Fruit fly (Drosophila melanogaster) whole organism, embryonic: Measurements from ENCODE around the gene CG11089.

ENCODE experiments used
- CG11504 ChIP-seq: fragments of 200-800 bp; sonication (Bioruptor generic); optimal IDR thresholded peaks from 3 replicates; lab custom pipeline; 2019; ENCODE audit warnings: missing biosample characterization, mild to moderate bottlenecking, missing genetic modification characterization, moderate library complexity
- CG11695 ChIP-seq: fragments of 200-800 bp; sonication (Bioruptor generic); IDR thresholded peaks from 3 replicates; pipeline ENCODE4 v1.3.6; 2022; ENCODE audit warnings: missing biosample characterization, missing genetic modification characterization
- CG12236 ChIP-seq: fragments of 200-800 bp; sonication (Bioruptor generic); optimal IDR thresholded peaks from 2 replicates; lab custom pipeline; 2016; ENCODE audit warnings: missing biosample characterization, missing genetic modification characterization
- CG17186 ChIP-seq: fragments of 200-800 bp; sonication (Bioruptor generic); optimal IDR thresholded peaks from 3 replicates; lab custom pipeline; 2017; ENCODE audit warnings: missing biosample characterization, missing genetic modification reagents, missing genetic modification characterization
- CG17361 ChIP-seq: fragments of 200-800 bp; sonication (Bioruptor generic); IDR thresholded peaks from 3 replicates; pipeline ENCODE4 v1.3.6; 2022; ENCODE audit warnings: missing biosample characterization, missing genetic modification characterization
- CG17912 ChIP-seq: fragments of 200-800 bp; sonication (Bioruptor generic); optimal IDR thresholded peaks from 2 replicates; lab custom pipeline; 2018; ENCODE audit warnings: missing biosample characterization, mild to moderate bottlenecking, missing genetic modification characterization
- CG2199 ChIP-seq: fragments of 200-800 bp; sonication (Bioruptor generic); IDR thresholded peaks from 3 replicates; pipeline ENCODE4 v1.3.6; 2022; ENCODE audit warnings: missing biosample characterization, missing genetic modification characterization
- CG2202 ChIP-seq: fragments of 200-800 bp; sonication (Bioruptor generic); optimal IDR thresholded peaks from 2 replicates; lab custom pipeline; 2018; ENCODE audit warnings: missing biosample characterization, mild to moderate bottlenecking, missing genetic modification characterization
- CG32532 ChIP-seq: fragments of 200-800 bp; sonication (Bioruptor generic); IDR thresholded peaks from 2 replicates; pipeline ENCODE4 v1.3.6; 2022; ENCODE audit warnings: missing biosample characterization, missing genetic modification characterization
- CG33557 ChIP-seq: fragments of 200-800 bp; sonication (Bioruptor generic); optimal IDR thresholded peaks from 2 replicates; lab custom pipeline; 2019; ENCODE audit warnings: missing biosample characterization, mild to moderate bottlenecking, missing genetic modification characterization, moderate library complexity
- CG34224 ChIP-seq: fragments of 200-800 bp; sonication (Bioruptor generic); IDR thresholded peaks from 3 replicates; pipeline ENCODE4 v1.3.6; 2022; ENCODE audit warnings: missing biosample characterization, missing genetic modification characterization; ENCODE audit not compliant: partially characterized antibody
- CG4820 ChIP-seq: fragments of 200-800 bp; sonication (Bioruptor generic); optimal IDR thresholded peaks from 3 replicates; lab custom pipeline; 2016; ENCODE audit warnings: missing biosample characterization, missing genetic modification characterization
- CG6254 ChIP-seq: fragments of 200-800 bp; sonication (Bioruptor generic); optimal IDR thresholded peaks from 3 replicates; lab custom pipeline; 2017; ENCODE audit warnings: mild to moderate bottlenecking, missing biosample characterization, missing genetic modification reagents, missing genetic modification characterization
- CG7271 ChIP-seq: fragments of 200-800 bp; sonication (Bioruptor generic); optimal IDR thresholded peaks from 2 replicates; lab custom pipeline; 2018; ENCODE audit warnings: missing biosample characterization, mild to moderate bottlenecking, missing genetic modification characterization, moderate library complexity
- CG7357 ChIP-seq: fragments of 200-800 bp; sonication (Bioruptor generic); IDR thresholded peaks from 3 replicates; pipeline ENCODE4 v1.3.6; 2022; ENCODE audit warnings: missing biosample characterization, missing genetic modification characterization
- CG7786 ChIP-seq: fragments of 200-800 bp; sonication (Bioruptor generic); optimal IDR thresholded peaks from 2 replicates; lab custom pipeline; 2016; ENCODE audit warnings: missing biosample characterization, missing genetic modification characterization
- CG8281 ChIP-seq: fragments of 200-800 bp; sonication (Bioruptor generic); optimal IDR thresholded peaks from 2 replicates; lab custom pipeline; 2018; ENCODE audit warnings: missing biosample characterization, mild to moderate bottlenecking, missing genetic modification characterization, moderate library complexity
- CG9727 ChIP-seq: fragments of 200-800 bp; sonication (Bioruptor generic); optimal IDR thresholded peaks from 3 replicates; lab custom pipeline; 2017; ENCODE audit warnings: missing biosample characterization, mild to moderate bottlenecking, missing genetic modification characterization
- CG9876 ChIP-seq: fragments of 200-800 bp; sonication (Bioruptor generic); optimal IDR thresholded peaks from 2 replicates; lab custom pipeline; 2016; ENCODE audit warnings: missing biosample characterization, missing genetic modification characterization
- E2f2 ChIP-seq: fragments of 200-800 bp; sonication (Bioruptor generic); IDR thresholded peaks from 2 replicates; pipeline ENCODE4 v1.3.6; 2022; ENCODE audit warnings: missing biosample characterization, missing genetic modification characterization
- Ets97D ChIP-seq: fragments of 200-800 bp; sonication (Bioruptor generic); optimal IDR thresholded peaks from 3 replicates; lab custom pipeline; 2016; ENCODE audit warnings: missing biosample characterization, missing genetic modification characterization
- Fer2 ChIP-seq: fragments of 200-800 bp; sonication (Bioruptor generic); optimal IDR thresholded peaks from 2 replicates; lab custom pipeline; 2018; ENCODE audit warnings: missing biosample characterization, mild to moderate bottlenecking, missing genetic modification characterization, moderate library complexity
- HLHmδ ChIP-seq: fragments of 200-800 bp; sonication (Bioruptor generic); optimal IDR thresholded peaks from 2 replicates; lab custom pipeline; 2018; ENCODE audit warnings: missing biosample characterization, mild to moderate bottlenecking, missing genetic modification characterization, moderate library complexity
- Max ChIP-seq: fragments of 200-800 bp; sonication (Bioruptor generic); optimal IDR thresholded peaks from 2 replicates; lab custom pipeline; 2016; ENCODE audit warnings: missing biosample characterization, mild to moderate bottlenecking, missing genetic modification characterization
- Sin3A ChIP-seq: fragments of >200 bp; optimal IDR thresholded peaks from 2 replicates; lab custom pipeline; 2018
- Sox102F ChIP-seq: fragments of 200-800 bp; sonication (Bioruptor generic); optimal IDR thresholded peaks from 2 replicates; lab custom pipeline; 2018; ENCODE audit warnings: missing biosample characterization, mild to moderate bottlenecking, missing genetic modification characterization, moderate library complexity
- Ssrp ChIP-seq: fragments of 200-800 bp; sonication (Bioruptor generic); optimal IDR thresholded peaks from 2 replicates; lab custom pipeline; 2018; ENCODE audit warnings: missing biosample characterization, mild to moderate bottlenecking, missing genetic modification characterization, moderate library complexity
- YL-1 ChIP-seq: fragments of 200-800 bp; sonication (Bioruptor generic); optimal IDR thresholded peaks from 3 replicates; lab custom pipeline; 2017; ENCODE audit warnings: missing biosample characterization, mild to moderate bottlenecking, missing genetic modification characterization
- ac ChIP-seq: fragments of 200-800 bp; sonication (Bioruptor generic); optimal IDR thresholded peaks from 3 replicates; lab custom pipeline; 2017; ENCODE audit warnings: missing biosample characterization, mild to moderate bottlenecking, missing genetic modification characterization
- ash1 ChIP-seq: fragments of 200-800 bp; sonication (Bioruptor generic); optimal IDR thresholded peaks from 2 replicates; lab custom pipeline; 2018; ENCODE audit warnings: missing biosample characterization, mild to moderate bottlenecking, missing genetic modification characterization
- cato ChIP-seq: fragments of 200-800 bp; sonication (Bioruptor generic); optimal IDR thresholded peaks from 2 replicates; lab custom pipeline; 2016; ENCODE audit warnings: missing biosample characterization, missing genetic modification characterization, borderline replicate concordance
- chm ChIP-seq: fragments of 200-800 bp; sonication (Bioruptor generic); IDR thresholded peaks from 2 replicates; pipeline ENCODE4 v1.3.6; 2022; ENCODE audit warnings: missing biosample characterization, missing genetic modification characterization
- chn ChIP-seq: fragments of 200-800 bp; sonication (Bioruptor generic); optimal IDR thresholded peaks from 2 replicates; lab custom pipeline; 2016; ENCODE audit warnings: missing biosample characterization, missing genetic modification characterization
- da ChIP-seq: fragments of 200-800 bp; sonication (Bioruptor generic); optimal IDR thresholded peaks from 2 replicates; lab custom pipeline; 2016; ENCODE audit warnings: missing biosample characterization, missing genetic modification characterization
- dm ChIP-seq: fragments of 200-800 bp; sonication (Bioruptor generic); optimal IDR thresholded peaks from 3 replicates; lab custom pipeline; 2016; ENCODE audit warnings: missing biosample characterization, missing genetic modification characterization
- eyg ChIP-seq: fragments of 200-800 bp; sonication (Bioruptor generic); optimal IDR thresholded peaks from 3 replicates; lab custom pipeline; 2016; ENCODE audit warnings: missing biosample characterization, missing genetic modification characterization
- fd102C ChIP-seq: fragments of 200-800 bp; sonication (Bioruptor generic); optimal IDR thresholded peaks from 2 replicates; lab custom pipeline; 2018; ENCODE audit warnings: missing biosample characterization, mild to moderate bottlenecking, missing genetic modification characterization, moderate library complexity
- hbn ChIP-seq: fragments of 200-800 bp; sonication (Bioruptor generic); IDR thresholded peaks from 2 replicates; pipeline ENCODE4 v1.3.6; 2022; ENCODE audit warnings: missing biosample characterization, missing genetic modification characterization; ENCODE audit not compliant: partially characterized antibody
- lbe ChIP-seq: fragments of 200-800 bp; sonication (Bioruptor generic); optimal IDR thresholded peaks from 2 replicates; lab custom pipeline; 2016; ENCODE audit warnings: missing biosample characterization, mild to moderate bottlenecking, missing genetic modification characterization
- mam ChIP-seq: fragments of 200-800 bp; sonication (Bioruptor generic); optimal IDR thresholded peaks from 3 replicates; lab custom pipeline; 2016; ENCODE audit warnings: missing biosample characterization, missing genetic modification characterization
- nau ChIP-seq: fragments of 200-800 bp; sonication (Bioruptor generic); optimal IDR thresholded peaks from 3 replicates; lab custom pipeline; 2017; ENCODE audit warnings: missing biosample characterization, mild to moderate bottlenecking, missing genetic modification characterization, missing genetic modification reagents
- odd ChIP-seq: fragments of 200-800 bp; sonication (Bioruptor generic); optimal IDR thresholded peaks from 2 replicates; lab custom pipeline; 2017; ENCODE audit warnings: missing biosample characterization, mild to moderate bottlenecking, missing genetic modification characterization
- pzg ChIP-seq: fragments of 200-800 bp; sonication (Bioruptor generic); optimal IDR thresholded peaks from 3 replicates; lab custom pipeline; 2018; ENCODE audit warnings: missing biosample characterization, mild to moderate bottlenecking, missing genetic modification characterization, moderate library complexity
- ranshi ChIP-seq: fragments of 200-800 bp; sonication (Bioruptor generic); IDR thresholded peaks from 2 replicates; pipeline ENCODE4 v1.3.6; 2022; ENCODE audit warnings: missing biosample characterization, missing genetic modification characterization
- repo ChIP-seq: fragments of 200-800 bp; sonication (Bioruptor generic); optimal IDR thresholded peaks from 2 replicates; lab custom pipeline; 2016; ENCODE audit warnings: missing biosample characterization, missing genetic modification characterization
- sens ChIP-seq: fragments of 200-800 bp; sonication (Bioruptor generic); peaks from one replicate; lab custom pipeline; 2016; ENCODE audit warnings: missing biosample characterization, missing genetic modification characterization
- sob ChIP-seq: fragments of 200-800 bp; sonication (Bioruptor generic); IDR thresholded peaks from 2 replicates; pipeline ENCODE4 v1.3.6; 2022; ENCODE audit warnings: missing biosample characterization, missing genetic modification characterization
- tgo ChIP-seq: fragments of 200-800 bp; sonication (Bioruptor generic); IDR thresholded peaks from 3 replicates; pipeline ENCODE4 v1.3.6; 2022; ENCODE audit warnings: missing biosample characterization, missing genetic modification characterization
- wdn ChIP-seq: fragments of 200-800 bp; sonication (Bioruptor generic); IDR thresholded peaks from 2 replicates; pipeline ENCODE4 v1.3.6; 2022; ENCODE audit warnings: missing biosample characterization, missing genetic modification characterization

CG11089 gene

DNA sequence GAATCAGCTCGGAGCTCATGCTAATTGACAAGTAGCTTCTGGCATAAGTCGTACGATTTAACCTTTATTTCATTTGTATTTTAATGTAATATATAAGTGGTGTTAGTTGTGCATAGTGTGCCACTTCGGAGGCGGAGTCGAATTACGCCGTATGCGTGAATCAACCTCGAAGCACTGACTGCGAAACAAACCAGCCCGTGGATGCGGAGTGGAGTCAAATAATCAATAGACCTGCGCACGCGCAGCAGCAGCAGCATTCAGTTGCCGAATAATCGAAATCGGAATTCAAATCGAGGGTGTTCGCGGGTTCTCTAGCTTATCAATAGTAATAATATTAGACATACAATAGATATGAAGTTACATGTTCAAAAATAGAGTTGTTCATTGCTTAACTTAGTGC is 48.6 kb upstream of the CG11089 start, which contains the start of gene RabX4 (continued):
- no peak for TF ChIP-seq CG8281 (tag; lab: Kevin White, UChicago)

DNA sequence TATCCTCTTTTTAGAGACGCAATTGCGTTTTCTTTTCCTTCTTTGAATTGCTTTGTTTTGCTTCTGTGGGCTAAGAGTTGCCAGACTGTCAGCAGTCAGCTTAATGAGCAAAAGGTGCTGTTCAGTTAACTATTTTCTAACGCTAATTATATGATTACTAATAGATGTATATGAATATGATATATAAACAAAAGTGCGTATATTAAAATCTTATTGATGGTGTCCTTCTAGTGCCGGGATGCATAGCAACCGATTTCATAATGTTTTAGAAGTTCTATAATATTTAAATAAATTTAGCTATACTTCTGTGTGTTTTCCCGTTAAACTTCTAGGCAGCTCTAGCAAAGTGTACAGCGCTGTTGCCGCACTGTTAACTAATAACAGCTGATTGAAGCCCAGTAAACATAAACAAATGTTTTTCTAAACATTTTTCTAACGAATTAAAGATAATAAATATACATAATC is 46.9 kb upstream of the CG11089 start, which contains the start of the genes Kaz and CG43273:
Kaz (minus strand) TSS at position 73 of the 465 bp plus-strand sequence.
CG43273 (plus strand) TSS at position 415 of the 465 bp plus-strand sequence.
- no peak for TF ChIP-seq eyg
- no peak for TF ChIP-seq ac (GFP tag; lab: Kevin White, UChicago)
- TF ChIP-seq chm (GFP tag; lab: Robert Waterston, UW): peak; percentile 19; the same call in 1 of the 2 replicates
- TF ChIP-seq Fer2 (tag; lab: Kevin White, UChicago): peak; percentile 39
- no peak for TF ChIP-seq CG12236 (GFP tag; lab: Kevin White, UChicago)
- no peak for TF ChIP-seq nau (GFP tag; lab: Kevin White, UChicago)
- no peak for TF ChIP-seq odd
- TF ChIP-seq CG17912: no peak
- TF ChIP-seq CG4820: peak; percentile 42
- peak; percentile 44 for TF ChIP-seq CG17186 (GFP tag; lab: Kevin White, UChicago)
- no peak for TF ChIP-seq E2f2 (GFP tag; lab: Robert Waterston, UW)
- TF ChIP-seq CG32532 (GFP tag; lab: Robert Waterston, UW): peak; percentile 64
- no peak for TF ChIP-seq CG7357
- peak; percentile 81 for TF ChIP-seq sens (GFP tag; lab: Kevin White, UChicago)
- TF ChIP-seq ranshi (GFP tag; lab: Robert Waterston, UW): no peak
- TF ChIP-seq lbe: peak; percentile 32
- TF ChIP-seq mam (GFP tag; lab: Kevin White, UChicago): peak; percentile 12
- TF ChIP-seq Sox102F (GFP tag; lab: Kevin White, UChicago): no peak
- TF ChIP-seq Sin3A (lab: Kevin White, UChicago): peak; percentile 43
- TF ChIP-seq tgo (GFP tag; lab: Robert Waterston, UW): peak; percentile 26; the same call in 1 of the 3 replicates
- no peak for TF ChIP-seq hbn (GFP tag; lab: Robert Waterston, UW)
- peak; percentile 55 for TF ChIP-seq CG33557 (GFP tag; lab: Kevin White, UChicago)
- no peak for TF ChIP-seq CG11504 (tag; lab: Kevin White, UChicago)
- TF ChIP-seq YL-1 (GFP tag; lab: Kevin White, UChicago): peak; percentile 69
- no peak; the same call in 2 of the 3 replicates for TF ChIP-seq CG17361
- no peak for TF ChIP-seq dm (GFP tag; lab: Kevin White, UChicago)
- TF ChIP-seq repo (GFP tag; lab: Kevin White, UChicago): no peak
- TF ChIP-seq cato: peak; percentile 15
- peak; percentile 2 for TF ChIP-seq CG7271 (tag; lab: Kevin White, UChicago)
- TF ChIP-seq HLHmδ (GFP tag; lab: Kevin White, UChicago): no peak
- TF ChIP-seq CG2199 (GFP tag; lab: Robert Waterston, UW): no peak
- TF ChIP-seq CG9876 (GFP tag; lab: Kevin White, UChicago): no peak
- TF ChIP-seq da (GFP tag; lab: Kevin White, UChicago): no peak
- peak; percentile 7 for TF ChIP-seq CG6254 (GFP tag; lab: Kevin White, UChicago)
- TF ChIP-seq pzg: peak; percentile 35
- TF ChIP-seq sob: peak; percentile 59
- peak; percentile 66 for TF ChIP-seq Ssrp (tag; lab: Kevin White, UChicago)
- peak; percentile 56 for TF ChIP-seq Max (GFP tag; lab: Kevin White, UChicago)
- TF ChIP-seq CG9727 (GFP tag; lab: Kevin White, UChicago): peak; percentile 32
- no peak for TF ChIP-seq Ets97D (GFP tag; lab: Kevin White, UChicago)
- peak; percentile 17 for TF ChIP-seq chn (GFP tag; lab: Kevin White, UChicago)
- no peak for TF ChIP-seq CG7786
- no peak for TF ChIP-seq fd102C (GFP tag; lab: Kevin White, UChicago)
- TF ChIP-seq CG11695 (GFP tag; lab: Robert Waterston, UW): no peak
- TF ChIP-seq wdn (GFP tag; lab: Robert Waterston, UW): 0 out of 2 replicates have a peak, but pooled peaks have one; percentile 19
- peak; percentile 12 for TF ChIP-seq CG2202 (tag; lab: Kevin White, UChicago)
- TF ChIP-seq ash1: no peak
- TF ChIP-seq CG34224 (GFP tag; lab: Robert Waterston, UW): no peak
